Worm (Caenorhabditis elegans): ENCODE results near the gene F33G12.3.

The F33G12.3 gene

DNA sequence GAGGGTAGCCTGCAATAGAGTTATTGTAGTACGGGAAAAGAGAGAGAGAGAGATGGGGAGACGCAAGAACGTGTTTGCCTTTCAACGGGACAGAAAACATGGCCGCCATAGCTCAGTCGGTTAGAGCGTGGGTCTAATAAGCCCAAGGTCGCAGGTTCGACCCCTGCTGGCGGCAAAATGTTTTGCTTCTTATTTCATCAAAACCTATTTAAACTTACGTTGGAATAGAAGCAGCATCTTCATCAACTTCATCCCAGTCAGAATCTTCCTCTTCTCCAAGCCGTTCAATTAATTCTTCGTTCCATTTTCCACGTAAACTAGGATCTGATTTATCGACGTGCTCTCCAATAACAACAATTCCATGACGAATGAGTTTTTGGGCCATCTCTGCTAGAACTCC is 1.2 kb downstream of the F33G12.3 start (continued):
- 0 out of 2 replicates have a peak, but pooled peaks have one; percentile 37 for TF ChIP-seq Y56A3A.18 (GFP tag; IDR thresholded peaks at IDR 0.05)
- TF ChIP-seq efl-1 (GFP tag; optimal IDR thresholded peaks at IDR 0.05), result no peak
- TF ChIP-seq snpc-1.3 (tag; optimal IDR thresholded peaks at IDR 0.05; ENCODE audit: insufficient read depth), result peak; percentile 62
- TF ChIP-seq madf-6 (GFP tag; IDR thresholded peaks at IDR 0.05), result peak; percentile 77
- TF ChIP-seq D2030.7 (GFP tag; IDR thresholded peaks at IDR 0.05), result peak; percentile 47; the same call in 1 of the 2 replicates
- TF ChIP-seq hlh-12 (tag; optimal IDR thresholded peaks at IDR 0.05), result no peak
- TF ChIP-seq let-526 (GFP tag; IDR thresholded peaks at IDR 0.05), result no peak
- no peak for TF ChIP-seq ccch-3 (GFP tag; optimal IDR thresholded peaks at IDR 0.05)
- peak; percentile 14 for TF ChIP-seq tlf-1 (GFP tag; optimal IDR thresholded peaks at IDR 0.05)
- no peak for TF ChIP-seq F55B11.4 (tag; optimal IDR thresholded peaks at IDR 0.05; ENCODE audit: borderline replicate concordance, insufficient read depth)
- peak; percentile 67 for TF ChIP-seq mcd-1 (GFP tag; IDR thresholded peaks at IDR 0.05)
- 0 out of 2 replicates have a peak, but pooled peaks have one; percentile 16 for TF ChIP-seq aptf-3 (GFP tag; IDR thresholded peaks at IDR 0.05)
- TF ChIP-seq let-607 (tag; optimal IDR thresholded peaks at IDR 0.05), result peak in 1 of 2 experiments; percentile 1
- TF ChIP-seq egl-44 (GFP tag; IDR thresholded peaks at IDR 0.05), result peak; percentile 79; the same call in 1 of the 2 replicates
- TF ChIP-seq cebp-1 (GFP tag; IDR thresholded peaks at IDR 0.05), result peak; percentile 57
- peak; percentile 69 for TF ChIP-seq cebp-1 (tag; optimal IDR thresholded peaks at IDR 0.05)
- peak; percentile 33 for TF ChIP-seq ceh-79 (tag; optimal IDR thresholded peaks at IDR 0.05)
- peak; percentile 79 for TF ChIP-seq B0336.3 (GFP tag; IDR thresholded peaks at IDR 0.05)

DNA sequence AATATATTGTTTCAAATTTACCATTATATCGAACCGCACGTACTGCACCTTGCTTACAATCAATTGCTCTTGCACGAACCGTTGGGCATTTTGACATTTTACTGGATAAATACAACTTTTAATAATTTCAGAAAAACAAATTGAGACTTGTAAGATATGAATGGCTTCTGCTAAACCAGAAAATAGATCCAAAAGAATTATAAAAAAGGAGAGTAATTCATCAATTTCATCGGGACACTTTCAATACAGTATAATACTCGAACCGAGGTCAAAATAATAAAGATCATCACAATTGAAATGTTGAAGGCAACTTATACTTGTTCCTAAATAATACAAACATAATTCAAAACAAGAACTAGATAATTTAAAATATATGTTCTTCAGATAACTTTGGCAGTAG is 2.2 kb downstream of the F33G12.3 start, which contains the start of gene wdr-83:
Gene wdr-83, minus strand, starts transcription at position 101 of the 400 bp plus-strand sequence.
- TF ChIP-seq lin-26 (GFP tag; IDR thresholded peaks at IDR 0.05), result no peak

DNA sequence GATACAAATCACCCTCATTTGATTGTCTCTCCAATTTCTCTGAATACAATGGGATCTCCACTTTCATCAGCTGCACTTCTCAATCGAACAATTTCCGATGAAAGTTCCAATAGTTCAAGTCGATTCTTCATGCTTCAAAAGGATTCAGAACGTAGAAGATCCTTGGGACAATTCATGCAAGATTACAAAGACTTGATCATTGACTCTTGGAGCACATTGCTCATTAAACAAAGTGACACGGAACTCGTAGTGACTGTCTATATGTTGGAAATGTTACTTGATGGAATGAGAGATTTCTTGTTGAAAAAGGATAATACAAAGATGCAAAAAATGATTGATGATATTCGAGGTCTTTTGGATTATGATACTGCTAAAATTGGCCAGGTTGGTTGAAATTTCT is 5.9 kb downstream of the F33G12.3 start:
- TF ChIP-seq F52B5.7 (tag; optimal IDR thresholded peaks at IDR 0.05) (no peak), Y53F4B.3 (GFP tag; IDR thresholded peaks at IDR 0.05) (no peak), lsy-27 (tag; optimal IDR thresholded peaks at IDR 0.05; ENCODE audit: borderline replicate concordance, insufficient read depth) (no peak), ztf-22 (GFP tag; optimal IDR thresholded peaks at IDR 0.05) (no peak), unc-130 (GFP tag; optimal IDR thresholded peaks at IDR 0.05) (no peak)

DNA sequence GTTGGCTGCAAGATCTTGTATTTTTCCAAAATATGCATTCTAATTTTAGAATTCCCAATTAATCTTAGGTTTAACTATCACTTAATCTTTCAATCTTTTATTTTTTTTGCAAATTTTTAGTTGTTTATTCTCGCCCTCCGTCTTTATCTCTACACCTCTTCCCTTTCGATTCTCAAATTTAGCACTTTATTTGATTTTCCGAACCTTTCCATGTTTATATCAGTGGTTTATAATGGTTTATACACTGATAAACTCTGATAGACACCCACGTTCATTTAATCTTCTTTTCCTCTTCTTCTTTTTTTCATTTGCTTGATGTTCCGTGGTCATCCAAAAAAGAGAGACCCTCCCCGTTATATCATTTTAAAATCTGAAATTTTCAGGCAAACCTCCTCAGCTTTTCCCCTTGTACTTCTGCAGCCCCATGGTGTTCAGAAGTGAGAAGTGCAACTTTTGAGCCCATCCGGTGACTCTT is 11.4 kb downstream of the F33G12.3 start, which contains the start of the genes nsy-1 and F59A6.13:
Gene nsy-1, plus strand, starts transcription at position 377 of the 475 bp plus-strand sequence.
Gene F59A6.13, plus strand, starts transcription at position 425 of the 475 bp plus-strand sequence.
- no peak for TF ChIP-seq ceh-27 (GFP tag; optimal IDR thresholded peaks at IDR 0.05)
- TF ChIP-seq nhr-80 (tag; optimal IDR thresholded peaks at IDR 0.05), result peak; percentile 59

DNA sequence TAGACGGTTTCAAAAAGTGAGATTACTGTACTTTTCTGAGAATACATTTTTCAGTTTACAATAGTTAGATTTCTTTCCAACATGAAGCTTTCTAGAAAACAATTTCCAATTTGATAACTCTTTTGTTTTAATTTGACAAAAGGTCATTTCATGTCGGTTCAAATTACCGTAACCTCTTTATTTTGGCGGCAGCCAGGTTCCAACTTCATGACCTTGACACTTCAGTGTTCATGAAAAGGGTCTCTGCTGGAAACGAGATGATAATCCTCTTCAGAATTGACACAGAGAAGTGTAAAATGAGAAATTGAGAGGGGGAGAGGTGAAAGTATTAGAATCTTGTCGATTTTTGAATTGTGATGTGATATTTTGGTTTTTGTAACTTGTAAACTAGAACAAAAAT is 12.3 kb downstream of the F33G12.3 start:
- TF ChIP-seq efl-1 (GFP tag; optimal IDR thresholded peaks at IDR 0.05), result no peak
- no peak for TF ChIP-seq nfya-1 (tag; optimal IDR thresholded peaks at IDR 0.05; ENCODE audit: borderline replicate concordance, insufficient read depth)
- TF ChIP-seq F55B11.4 (tag; optimal IDR thresholded peaks at IDR 0.05; ENCODE audit: borderline replicate concordance, insufficient read depth), result no peak
- no peak for TF ChIP-seq ZK185.1 (tag; optimal IDR thresholded peaks at IDR 0.05; ENCODE audit: poor library complexity, severe bottlenecking)
- no peak for TF ChIP-seq hlh-12 (tag; optimal IDR thresholded peaks at IDR 0.05)
- TF ChIP-seq B0336.3 (GFP tag; IDR thresholded peaks at IDR 0.05), result no peak
- no peak for TF ChIP-seq egl-44 (GFP tag; IDR thresholded peaks at IDR 0.05)
- TF ChIP-seq egrh-3 (GFP tag; IDR thresholded peaks at IDR 0.05), result no peak
- TF ChIP-seq die-1 (tag; optimal IDR thresholded peaks at IDR 0.05), result no peak
